Fruit fly (Drosophila melanogaster): ENCODE results near the gene CG33710.

The CG33710 gene

dm6 chr3L:19932917-19933316 lies 19.7 kb downstream of the CG33710 start (continued):
- TF ChIP-seq Elba2 (GFP tag; optimal IDR thresholded peaks at IDR 0.05): no peak
- TF ChIP-seq Sox102F (GFP tag; optimal IDR thresholded peaks at IDR 0.05): no peak
- TF ChIP-seq mam (GFP tag; optimal IDR thresholded peaks at IDR 0.05): no peak
- no peak for TF ChIP-seq crc (GFP tag; optimal IDR thresholded peaks at IDR 0.05)
- peak; percentile 45 for TF ChIP-seq Meics (GFP tag; optimal IDR thresholded peaks at IDR 0.05)
- no peak for TF ChIP-seq CG4820 (GFP tag; optimal IDR thresholded peaks at IDR 0.05)
- peak; percentile 48 for TF ChIP-seq CG4707 (GFP tag; optimal IDR thresholded peaks at IDR 0.05)
- TF ChIP-seq jumu (GFP tag; optimal IDR thresholded peaks at IDR 0.05): no peak
- no peak for TF ChIP-seq CG16863 (GFP tag; optimal IDR thresholded peaks at IDR 0.05)
- TF ChIP-seq CG17186 (GFP tag; optimal IDR thresholded peaks at IDR 0.05): no peak
- peak; percentile 25 to 45 for TF ChIP-seq Trl (optimal IDR thresholded peaks at IDR 0.05)
- peak; percentile 11 for TF ChIP-seq Trl (GFP tag; optimal IDR thresholded peaks at IDR 0.05)
- TF ChIP-seq ttk (GFP tag; IDR thresholded peaks at IDR 0.05): no peak
- no peak for TF ChIP-seq Bteb2 (GFP tag; optimal IDR thresholded peaks at IDR 0.05)
- no peak for TF ChIP-seq yki (optimal IDR thresholded peaks at IDR 0.05)
- no peak for TF ChIP-seq CG32772 (GFP tag; IDR thresholded peaks at IDR 0.05)
- no peak for TF ChIP-seq CG3838 (GFP tag; optimal IDR thresholded peaks at IDR 0.05)
- TF ChIP-seq lab (GFP tag; optimal IDR thresholded peaks at IDR 0.05): peak; percentile 82
- no peak for TF ChIP-seq Ptx1 (GFP tag; IDR thresholded peaks at IDR 0.05)
- TF ChIP-seq CG32532 (GFP tag; IDR thresholded peaks at IDR 0.05): peak; percentile 66; the same call in 1 of the 2 replicates
- peak; percentile 45 for TF ChIP-seq CG31365 (tag; optimal IDR thresholded peaks at IDR 0.05)
- TF ChIP-seq phol (tag; optimal IDR thresholded peaks at IDR 0.05): no peak
- peak; percentile 22 for TF ChIP-seq CG7556 (GFP tag; optimal IDR thresholded peaks at IDR 0.05)

DNA sequence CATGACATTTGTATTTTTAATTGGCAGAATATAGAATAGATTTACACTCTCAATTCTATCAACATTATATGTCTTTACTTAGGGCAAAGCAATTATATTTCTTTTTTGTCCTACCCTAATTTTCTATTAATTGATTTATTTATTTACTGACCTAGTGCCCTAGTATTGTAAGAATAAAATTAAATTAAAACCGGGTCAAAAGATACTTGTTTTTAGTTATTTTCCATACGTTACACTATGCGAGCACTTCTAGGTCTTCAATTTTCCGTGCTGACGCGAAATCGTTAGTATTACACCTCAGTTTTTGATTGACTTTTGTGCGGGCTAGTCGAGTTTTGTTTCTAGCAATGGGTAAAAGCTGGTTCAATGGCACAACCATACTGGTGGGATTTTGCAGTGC lies 21.2 kb downstream of the CG33710 start, which contains the start of gene CG46462:
CG46462 (plus strand) TSS at position 301 of the 400 bp plus-strand sequence.
- TF ChIP-seq otp (GFP tag; IDR thresholded peaks at IDR 0.05): no peak
- TF ChIP-seq CG16815 (GFP tag; optimal IDR thresholded peaks at IDR 0.05): no peak
- no peak for TF ChIP-seq CG10959 (GFP tag; IDR thresholded peaks at IDR 0.05)
- no peak for TF ChIP-seq B-H2 (GFP tag; optimal IDR thresholded peaks at IDR 0.05)
- no peak for TF ChIP-seq ERR (GFP tag; optimal IDR thresholded peaks at IDR 0.05)
- TF ChIP-seq CG11456 (GFP tag; IDR thresholded peaks at IDR 0.05): no peak
- no peak for TF ChIP-seq repo (GFP tag; optimal IDR thresholded peaks at IDR 0.05)
- TF ChIP-seq phol (tag; optimal IDR thresholded peaks at IDR 0.05): no peak
- no peak for TF ChIP-seq dm (GFP tag; optimal IDR thresholded peaks at IDR 0.05)
- no peak for TF ChIP-seq z (GFP tag; IDR thresholded peaks at IDR 0.05)
- no peak for TF ChIP-seq dpn (GFP tag; optimal IDR thresholded peaks at IDR 0.05)
- TF ChIP-seq Asciz (GFP tag; optimal IDR thresholded peaks at IDR 0.05): no peak
- no peak for TF ChIP-seq chn (GFP tag; optimal IDR thresholded peaks at IDR 0.05)
- no peak for TF ChIP-seq NC2α (GFP tag; optimal IDR thresholded peaks at IDR 0.05)

dm6 chr3L:19929719-19930334 lies 22.8 kb downstream of the CG33710 start:
- TF ChIP-seq grn (GFP tag; optimal IDR thresholded peaks at IDR 0.05): no peak
- no peak for TF ChIP-seq H15 (GFP tag; IDR thresholded peaks at IDR 0.05)
- no peak for TF ChIP-seq Mes4 (GFP tag; optimal IDR thresholded peaks at IDR 0.05)
- TF ChIP-seq dmrt99B (tag; optimal IDR thresholded peaks at IDR 0.05): no peak
- no peak for TF ChIP-seq NK7.1 (GFP tag; optimal IDR thresholded peaks at IDR 0.05)
- no peak for TF ChIP-seq CG4854 (GFP tag; optimal IDR thresholded peaks at IDR 0.05)
- no peak for TF ChIP-seq pfk (GFP tag; optimal IDR thresholded peaks at IDR 0.05)
- no peak for TF ChIP-seq Atf3 (GFP tag; optimal IDR thresholded peaks at IDR 0.05)
- no peak for TF ChIP-seq Dad (GFP tag; optimal IDR thresholded peaks at IDR 0.05)
- TF ChIP-seq sna (GFP tag; IDR thresholded peaks at IDR 0.05; ENCODE audit: partially characterized antibody): no peak
- 0 out of 2 replicates have a peak, but pooled peaks have one; percentile 7 for TF ChIP-seq Bgb (GFP tag; IDR thresholded peaks at IDR 0.05; ENCODE audit: partially characterized antibody)
- no peak for TF ChIP-seq sisA (GFP tag; IDR thresholded peaks at IDR 0.05)
- no peak for TF ChIP-seq yki (optimal IDR thresholded peaks at IDR 0.05)
- TF ChIP-seq gfzf (GFP tag; optimal IDR thresholded peaks at IDR 0.05): no peak
- no peak for TF ChIP-seq Fer1 (GFP tag; optimal IDR thresholded peaks at IDR 0.05)
- no peak for TF ChIP-seq BEAF-32 (GFP tag; optimal IDR thresholded peaks at IDR 0.05)

Measured in whole organism, embryonic.